Worm (Caenorhabditis elegans) whole organism, L3 larva: ENCODE results near the gene blos-2.

Source experiments
- ama-1 ChIP-seq: fragments of 150-350 bp; optimal IDR thresholded peaks from 2 replicates; lab custom pipeline; 2018
- ztf-11 ChIP-seq: fragments of 150-350 bp; optimal IDR thresholded peaks from 2 replicates; lab custom pipeline; 2014; ENCODE audit warnings: missing biosample characterization, missing genetic modification characterization

ce11 chrIV:6330790-6331189 is 3.2 kb upstream of the blos-2 start:
- TF ChIP-seq ama-1 (lab: Kevin White, UChicago): no peak
- TF ChIP-seq ztf-11: no peak
